Worm (Caenorhabditis elegans) whole organism, mixed stage, embryonic: ENCODE measurements around the gene pfn-2.

Experiments
- blmp-1 ChIP-seq: fragments of 150-350 bp; optimal IDR thresholded peaks from 2 replicates; lab custom pipeline; 2014; ENCODE audit warnings: missing biosample characterization, missing genetic modification characterization
- ces-1 ChIP-seq: fragments of 150-350 bp; optimal IDR thresholded peaks from 2 replicates; lab custom pipeline; 2014; ENCODE audit warnings: missing biosample characterization, missing genetic modification reagents, missing genetic modification characterization
- elt-1 ChIP-seq: sonication (generic microtip); optimal IDR thresholded peaks from 2 replicates; lab custom pipeline; 2017; ENCODE audit warnings: missing genetic modification characterization, mild to moderate bottlenecking, missing compliant biosample characterization, antibody characterized with exemption, moderate library complexity, borderline replicate concordance; ENCODE audit not compliant: insufficient read depth
- elt-3 ChIP-seq: fragments of 150-350 bp; optimal IDR thresholded peaks from 2 replicates; lab custom pipeline; 2014; ENCODE audit warnings: missing biosample characterization, missing genetic modification characterization
- ham-2 ChIP-seq: fragments of 200-800 bp; sonication (Bioruptor generic); optimal IDR thresholded peaks from 2 replicates; lab custom pipeline; 2018; ENCODE audit warnings: mild to moderate bottlenecking, missing genetic modification characterization, missing compliant biosample characterization
- mab-5 ChIP-seq: fragments of 150-350 bp; optimal IDR thresholded peaks from 2 replicates; lab custom pipeline; 2014; ENCODE audit warnings: missing biosample characterization, missing genetic modification characterization
- mep-1 ChIP-seq: fragments of 150-350 bp; optimal IDR thresholded peaks from 2 replicates; lab custom pipeline; 2017; ENCODE audit warnings: missing biosample characterization, missing genetic modification reagents, missing genetic modification characterization, inconsistent platforms
- nhr-76 ChIP-seq: sonication (generic microtip); optimal IDR thresholded peaks from 2 replicates; lab custom pipeline; 2017; ENCODE audit warnings: missing biosample characterization, missing genetic modification characterization
- pha-4 ChIP-seq: fragments of 150-350 bp; optimal IDR thresholded peaks from 2 replicates; lab custom pipeline; 2018; ENCODE audit warnings: missing biosample characterization, missing genetic modification reagents, missing genetic modification characterization
- unc-62 ChIP-seq: fragments of 150-350 bp; optimal IDR thresholded peaks from 2 replicates; lab custom pipeline; 2014; ENCODE audit warnings: missing biosample characterization, missing genetic modification reagents, missing genetic modification characterization
- ztf-11 ChIP-seq: fragments of 150-350 bp; optimal IDR thresholded peaks from 2 replicates; lab custom pipeline; 2014; ENCODE audit warnings: missing biosample characterization, missing genetic modification characterization

- TF ChIP-seq elt-3 (tag; lab: Kevin White, UChicago): no peak
- TF ChIP-seq unc-62 (GFP tag; lab: Kevin White, UChicago): no peak
- TF ChIP-seq nhr-76 (tag; lab: Kevin White, UChicago): no peak
- no peak for TF ChIP-seq elt-1 (tag; lab: Kevin White, UChicago)
- no peak for TF ChIP-seq mab-5 (tag; lab: Kevin White, UChicago)
- TF ChIP-seq ztf-11: no peak
- TF ChIP-seq pha-4 (tag; lab: Kevin White, UChicago): no peak
- TF ChIP-seq ces-1 (GFP tag; lab: Kevin White, UChicago): no peak
- TF ChIP-seq blmp-1: no peak
- no peak for TF ChIP-seq mep-1 (tag; lab: Kevin White, UChicago)
- TF ChIP-seq ham-2: no peak
Observed at ce11 chrX:5355253-5355652, 1.4 kb upstream of the pfn-2 start.
